Worm (Caenorhabditis elegans) whole organism, mixed stage, embryonic: ENCODE results near the gene sri-61.

Experiments
- M03D4.4 ChIP-seq: sonication (generic microtip); optimal IDR thresholded peaks from 2 replicates; lab custom pipeline; 2017; ENCODE audit warnings: mild to moderate bottlenecking, missing genetic modification characterization, missing compliant biosample characterization
- bed-3 ChIP-seq: fragments of 200-800 bp; sonication (Bioruptor generic); optimal IDR thresholded peaks from 3 replicates; lab custom pipeline; 2018; ENCODE audit warnings: mild to moderate bottlenecking, missing genetic modification characterization, moderate library complexity, missing compliant biosample characterization
- blmp-1 ChIP-seq: fragments of 150-350 bp; optimal IDR thresholded peaks from 2 replicates; lab custom pipeline; 2014; ENCODE audit warnings: missing biosample characterization, missing genetic modification characterization
- ceh-83 ChIP-seq: fragments of 200-800 bp; sonication (Bioruptor generic); optimal IDR thresholded peaks from 2 replicates; lab custom pipeline; 2018; ENCODE audit warnings: mild to moderate bottlenecking, missing genetic modification characterization, missing compliant biosample characterization
- ces-1 ChIP-seq: fragments of 150-350 bp; optimal IDR thresholded peaks from 2 replicates; lab custom pipeline; 2014; ENCODE audit warnings: missing biosample characterization, missing genetic modification reagents, missing genetic modification characterization
- cnd-1 ChIP-seq: fragments of 200-800 bp; sonication (Bioruptor generic); optimal IDR thresholded peaks from 2 replicates; lab custom pipeline; 2018; ENCODE audit warnings: mild to moderate bottlenecking, missing genetic modification characterization, missing compliant biosample characterization
- elt-1 ChIP-seq: sonication (generic microtip); optimal IDR thresholded peaks from 2 replicates; lab custom pipeline; 2017; ENCODE audit warnings: missing genetic modification characterization, mild to moderate bottlenecking, missing compliant biosample characterization, antibody characterized with exemption, moderate library complexity, borderline replicate concordance; ENCODE audit not compliant: insufficient read depth
- elt-3 ChIP-seq: fragments of 150-350 bp; optimal IDR thresholded peaks from 2 replicates; lab custom pipeline; 2014; ENCODE audit warnings: missing biosample characterization, missing genetic modification characterization
- lsy-2 ChIP-seq: fragments of 150-350 bp; optimal IDR thresholded peaks from 2 replicates; lab custom pipeline; 2014; ENCODE audit warnings: missing biosample characterization, missing genetic modification characterization
- mls-2 ChIP-seq: sonication (generic microtip); optimal IDR thresholded peaks from 2 replicates; lab custom pipeline; 2016; ENCODE audit warnings: mild to moderate bottlenecking, missing genetic modification characterization, moderate library complexity, missing compliant biosample characterization
- nhr-2 ChIP-seq: fragments of 150-350 bp; optimal IDR thresholded peaks from 2 replicates; lab custom pipeline; 2014; ENCODE audit warnings: missing biosample characterization, missing genetic modification characterization
- nhr-76 ChIP-seq: sonication (generic microtip); optimal IDR thresholded peaks from 2 replicates; lab custom pipeline; 2017; ENCODE audit warnings: missing biosample characterization, missing genetic modification characterization
- pha-4 ChIP-seq: fragments of 150-350 bp; optimal IDR thresholded peaks from 2 replicates; lab custom pipeline; 2018; ENCODE audit warnings: missing biosample characterization, missing genetic modification reagents, missing genetic modification characterization
- sem-2 ChIP-seq: fragments of 200-800 bp; sonication (Bioruptor generic); optimal IDR thresholded peaks from 2 replicates; lab custom pipeline; 2018; ENCODE audit warnings: mild to moderate bottlenecking, missing genetic modification characterization, missing compliant biosample characterization
- snpc-4 ChIP-seq: fragments of 150-350 bp; optimal IDR thresholded peaks from 2 replicates; lab custom pipeline; 2014; ENCODE audit warnings: missing biosample characterization, missing genetic modification characterization
- sptf-1 ChIP-seq: sonication (generic microtip); optimal IDR thresholded peaks from 2 replicates; lab custom pipeline; 2017; ENCODE audit warnings: mild to moderate bottlenecking, missing genetic modification characterization, moderate library complexity, missing compliant biosample characterization
- tbx-8 ChIP-seq: fragments of 200-800 bp; sonication (Bioruptor generic); optimal IDR thresholded peaks from 2 replicates; lab custom pipeline; 2018; ENCODE audit warnings: mild to moderate bottlenecking, missing genetic modification characterization, moderate library complexity, missing compliant biosample characterization
- unc-120 ChIP-seq: sonication (generic microtip); optimal IDR thresholded peaks from 2 replicates; lab custom pipeline; 2017; ENCODE audit warnings: missing genetic modification characterization, missing compliant biosample characterization; ENCODE audit not compliant: poor library complexity, severe bottlenecking
- unc-39 ChIP-seq: fragments of 150-350 bp; optimal IDR thresholded peaks from 2 replicates; lab custom pipeline; 2014; ENCODE audit warnings: missing biosample characterization, missing genetic modification characterization
- zip-8 ChIP-seq: fragments of 150-350 bp; optimal IDR thresholded peaks from 2 replicates; lab custom pipeline; 2014; ENCODE audit warnings: missing biosample characterization, missing genetic modification characterization

sri-61 gene

ce11 chrII:2649539-2649938 is 50.6 kb downstream of the sri-61 start, which contains the start of the genes F22E5.13 and F22E5.6:
TSS of gene F22E5.13 (minus strand) at chrII:2649639.
TSS of gene F22E5.6 (plus strand) at chrII:2649835.
- no peak for TF ChIP-seq nhr-2
- TF ChIP-seq unc-120, result no peak

DNA sequence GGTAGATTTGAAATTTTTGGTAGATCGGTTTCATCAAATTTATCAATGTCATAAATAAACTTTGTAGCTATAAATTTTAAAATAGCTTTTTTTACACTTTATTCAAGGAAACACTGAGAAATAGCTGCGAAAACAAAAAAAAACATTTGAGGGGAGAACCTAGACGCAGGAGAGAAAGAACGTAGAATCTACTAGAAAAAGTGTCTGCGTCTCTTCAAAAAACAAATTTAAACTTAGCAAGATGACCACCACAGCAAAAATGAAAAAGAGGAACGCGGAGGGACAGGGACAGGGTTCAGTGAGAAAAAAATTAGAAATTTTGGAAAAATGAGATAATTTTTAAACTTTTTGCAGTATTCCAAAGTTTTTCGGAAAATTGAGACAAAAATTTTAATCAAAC is 51.1 kb downstream of the sri-61 start:
- TF ChIP-seq cnd-1 (no peak), lsy-2 (tag; lab: Kevin White, UChicago) (no peak), bed-3 (no peak), sem-2 (no peak), blmp-1 (no peak), zip-8 (no peak), unc-39 (tag; lab: Kevin White, UChicago) (no peak), ces-1 (GFP tag; lab: Kevin White, UChicago) (no peak), mls-2 (tag; lab: Kevin White, UChicago) (no peak), elt-1 (tag; lab: Kevin White, UChicago) (no peak), tbx-8 (GFP tag; lab: Kevin White, UChicago) (no peak), elt-3 (tag; lab: Kevin White, UChicago) (no peak), ceh-83 (no peak), pha-4 (tag; lab: Kevin White, UChicago) (no peak), nhr-76 (no peak), snpc-4 (tag; lab: Kevin White, UChicago) (no peak), M03D4.4 (no peak), sptf-1 (tag; lab: Kevin White, UChicago) (no peak)
